Worm (Caenorhabditis elegans): ENCODE measurements around the gene math-25.

DNA sequence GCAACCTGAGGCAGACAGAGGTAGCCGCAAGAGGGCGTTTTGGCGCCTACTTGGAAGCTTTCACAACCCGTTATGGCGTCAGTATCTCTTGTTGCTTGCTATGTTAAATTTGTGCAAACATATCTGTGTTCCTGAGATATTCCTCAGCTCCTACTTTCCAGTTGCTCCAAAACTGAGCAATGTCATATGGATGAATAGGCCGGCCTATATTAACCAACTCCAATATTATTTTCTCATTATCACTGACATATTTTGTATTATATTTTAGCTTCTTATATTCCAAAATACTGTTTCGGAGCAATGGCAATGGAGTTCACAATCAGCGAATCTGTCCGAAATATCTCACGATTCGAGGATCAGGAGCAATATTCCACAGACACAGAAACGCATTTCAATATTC lies 20.2 kb upstream of the math-25 start, which contains the start of gene math-13:
- no peak for TF ChIP-seq skn-1 (tag; optimal IDR thresholded peaks at IDR 0.05)
- TF ChIP-seq ama-1 (optimal IDR thresholded peaks at IDR 0.05), result no peak
- no peak for TF ChIP-seq fos-1 (tag; optimal IDR thresholded peaks at IDR 0.05)
